Worm (Caenorhabditis elegans) whole organism, young adult: ENCODE data around the gene math-33.
A peak's percentile ranks its signal among the peaks of the same experiment; 100 is the strongest.

Experiments used
- C17E4.6 ChIP-seq: fragments of 200-800 bp; sonication (Bioruptor generic); IDR thresholded peaks from 2 replicates; pipeline ENCODE4 v1.3.6; 2022; ENCODE audit warnings: missing genetic modification reagents, missing genetic modification characterization, missing compliant biosample characterization
- D2030.7 ChIP-seq: fragments of 200-800 bp; sonication (Bioruptor generic); IDR thresholded peaks from 2 replicates; pipeline ENCODE4 v1.3.6; 2022; ENCODE audit warnings: missing genetic modification reagents, missing genetic modification characterization, missing compliant biosample characterization
- F22D6.2 ChIP-seq: sonication (generic microtip); optimal IDR thresholded peaks from 2 replicates; lab custom pipeline; 2016; ENCODE audit warnings: mild to moderate bottlenecking, missing genetic modification characterization, missing compliant biosample characterization
- F23B12.7 ChIP-seq: sonication (generic microtip); optimal IDR thresholded peaks from 2 replicates; lab custom pipeline; 2017; ENCODE audit warnings: missing genetic modification characterization, mild to moderate bottlenecking, missing compliant biosample characterization, antibody characterized with exemption, moderate library complexity; ENCODE audit not compliant: insufficient read depth
- F33H1.4 ChIP-seq: fragments of 200-800 bp; sonication (Bioruptor generic); IDR thresholded peaks from 2 replicates; pipeline ENCODE4 v1.3.6; 2022; ENCODE audit warnings: missing genetic modification reagents, missing genetic modification characterization, missing compliant biosample characterization
- F39B2.1 ChIP-seq: fragments of 200-800 bp; sonication (Bioruptor generic); IDR thresholded peaks from 2 replicates; pipeline ENCODE4 v1.3.6; 2022; ENCODE audit warnings: missing genetic modification reagents, missing genetic modification characterization, missing compliant biosample characterization
- F57C9.4 ChIP-seq: sonication (generic microtip); optimal IDR thresholded peaks from 2 replicates; lab custom pipeline; 2017; ENCODE audit warnings: mild to moderate bottlenecking, missing genetic modification characterization, missing compliant biosample characterization
- K11D2.4 ChIP-seq: fragments of 200-800 bp; sonication (Bioruptor generic); IDR thresholded peaks from 2 replicates; pipeline ENCODE4 v1.3.6; 2022; ENCODE audit warnings: missing genetic modification reagents, missing genetic modification characterization, missing compliant biosample characterization
- Y95B8A.8 ChIP-seq: fragments of 200-800 bp; sonication (Bioruptor generic); IDR thresholded peaks from 2 replicates; pipeline ENCODE4 v1.3.6; 2022; ENCODE audit warnings: missing genetic modification reagents, missing genetic modification characterization, missing compliant biosample characterization
- aptf-2 ChIP-seq: fragments of 200-800 bp; sonication (Bioruptor generic); conservative IDR thresholded peaks from 2 replicates; pipeline ENCODE4 v1.3.6; 2022; ENCODE audit warnings: missing genetic modification reagents, missing genetic modification characterization, missing compliant biosample characterization
- attf-5 ChIP-seq: fragments of 200-800 bp; sonication (Bioruptor generic); optimal IDR thresholded peaks from 2 replicates; lab custom pipeline; 2018; ENCODE audit warnings: mild to moderate bottlenecking, missing genetic modification characterization, missing compliant biosample characterization
- attf-6 ChIP-seq: fragments of 200-800 bp; sonication (Bioruptor generic); IDR thresholded peaks from 2 replicates; pipeline ENCODE4 v1.3.6; 2022; ENCODE audit warnings: missing genetic modification reagents, missing genetic modification characterization, missing compliant biosample characterization
- bed-2 ChIP-seq: fragments of 200-800 bp; sonication (Bioruptor generic); IDR thresholded peaks from 2 replicates; pipeline ENCODE4 v1.3.6; 2022; ENCODE audit warnings: missing genetic modification reagents, missing genetic modification characterization, missing compliant biosample characterization
- cebp-2 ChIP-seq: fragments of 200-800 bp; sonication (Bioruptor generic); IDR thresholded peaks from 2 replicates; pipeline ENCODE4 v1.3.6; 2022; ENCODE audit warnings: missing genetic modification characterization, missing compliant biosample characterization
- ceh-100 ChIP-seq: fragments of 200-800 bp; sonication (Bioruptor generic); IDR thresholded peaks from 2 replicates; pipeline ENCODE4 v1.3.6; 2022; ENCODE audit warnings: missing genetic modification reagents, missing genetic modification characterization, missing compliant biosample characterization
- ceh-27 ChIP-seq: fragments of 200-800 bp; sonication (Bioruptor generic); optimal IDR thresholded peaks from 2 replicates; lab custom pipeline; 2018; ENCODE audit warnings: mild to moderate bottlenecking, missing genetic modification characterization, moderate library complexity, missing compliant biosample characterization
- ceh-91 ChIP-seq: fragments of 200-800 bp; sonication (Bioruptor generic); IDR thresholded peaks from 2 replicates; pipeline ENCODE4 v1.3.6; 2022; ENCODE audit warnings: missing genetic modification reagents, missing genetic modification characterization, missing compliant biosample characterization
- die-1 ChIP-seq: sonication (generic microtip); optimal IDR thresholded peaks from 2 replicates; lab custom pipeline; 2016; ENCODE audit warnings: missing genotype, mild to moderate bottlenecking, missing genetic modification characterization, missing compliant biosample characterization
- efl-1 ChIP-seq: fragments of 150-350 bp; optimal IDR thresholded peaks from 2 replicates; lab custom pipeline; 2014; ENCODE audit warnings: missing biosample characterization, missing genetic modification reagents, missing genetic modification characterization
- egrh-3 ChIP-seq: fragments of 200-800 bp; sonication (Bioruptor generic); IDR thresholded peaks from 2 replicates; pipeline ENCODE4 v1.3.6; 2022; ENCODE audit warnings: missing genetic modification reagents, missing genetic modification characterization, missing compliant biosample characterization
- hlh-12 ChIP-seq: sonication (generic microtip); optimal IDR thresholded peaks from 2 replicates; lab custom pipeline; 2016; ENCODE audit warnings: missing genetic modification characterization, missing compliant biosample characterization
- hmg-1.2 ChIP-seq: fragments of 200-800 bp; sonication (Bioruptor generic); IDR thresholded peaks from 2 replicates; pipeline ENCODE4 v1.3.6; 2022; ENCODE audit warnings: missing genetic modification reagents, missing genetic modification characterization, missing compliant biosample characterization
- hrde-1 ChIP-seq: sonication (generic microtip); optimal IDR thresholded peaks from 2 replicates; lab custom pipeline; 2016; ENCODE audit warnings: missing genetic modification characterization, mild to moderate bottlenecking, missing compliant biosample characterization, moderate library complexity, missing genotype, missing genetic modification reagents, borderline replicate concordance
- let-607 ChIP-seq, 2 experiments: fragments of 200-800 bp in 1 of 2; sonication (Bioruptor generic) in 1 of 2; sonication (generic microtip) in 1 of 2; optimal IDR thresholded peaks; 2 replicates each; lab custom pipeline; 2016 to 2018; ENCODE audit warnings: mild to moderate bottlenecking in 2 of 2, missing compliant biosample characterization in 2 of 2, missing genetic modification characterization in 2 of 2, moderate library complexity in 2 of 2, missing genotype in 1 of 2
- lin-35 ChIP-seq, 3 experiments: fragments of 150-350 bp in 2 of 3; sonication (generic microtip) in 1 of 3; optimal IDR thresholded peaks; 2 replicates each; lab custom pipeline; 2014 to 2018; ENCODE audit warnings: missing biosample characterization in 3 of 3, missing genetic modification characterization in 3 of 3, missing genetic modification reagents in 3 of 3
- lin-40 ChIP-seq: sonication (generic microtip); optimal IDR thresholded peaks from 2 replicates; lab custom pipeline; 2016; ENCODE audit warnings: missing genetic modification characterization, mild to moderate bottlenecking, missing compliant biosample characterization, missing genotype, missing genetic modification reagents
- lin-54 ChIP-seq: fragments of 200-800 bp; sonication (Bioruptor generic); optimal IDR thresholded peaks from 2 replicates; lab custom pipeline; 2018; ENCODE audit warnings: mild to moderate bottlenecking, missing genetic modification characterization, missing compliant biosample characterization
- lir-1 ChIP-seq: fragments of 200-800 bp; sonication (Bioruptor generic); conservative IDR thresholded peaks from 2 replicates; pipeline ENCODE4 v1.3.6; 2022; ENCODE audit warnings: missing genetic modification reagents, missing genetic modification characterization, missing compliant biosample characterization
- lsl-1 ChIP-seq: fragments of 200-800 bp; sonication (Bioruptor generic); optimal IDR thresholded peaks from 2 replicates; lab custom pipeline; 2018; ENCODE audit warnings: mild to moderate bottlenecking, missing genetic modification characterization, moderate library complexity, missing compliant biosample characterization
- madf-3 ChIP-seq: fragments of 200-800 bp; sonication (Bioruptor generic); IDR thresholded peaks from 2 replicates; pipeline ENCODE4 v1.3.6; 2022; ENCODE audit warnings: missing genetic modification reagents, missing genetic modification characterization, missing compliant biosample characterization
- madf-6 ChIP-seq: fragments of 200-800 bp; sonication (Bioruptor generic); IDR thresholded peaks from 2 replicates; pipeline ENCODE4 v1.3.6; 2022; ENCODE audit warnings: missing genetic modification reagents, missing genetic modification characterization, missing compliant biosample characterization
- nhr-80 ChIP-seq: sonication (generic microtip); optimal IDR thresholded peaks from 2 replicates; lab custom pipeline; 2016; ENCODE audit warnings: missing genetic modification characterization, missing compliant biosample characterization
- pbrm-1 ChIP-seq: fragments of 200-800 bp; sonication (Bioruptor generic); IDR thresholded peaks from 2 replicates; pipeline ENCODE4 v1.3.6; 2022; ENCODE audit warnings: missing genetic modification reagents, missing genetic modification characterization, missing compliant biosample characterization
- rcor-1 ChIP-seq: fragments of 200-800 bp; sonication (Bioruptor generic); IDR thresholded peaks from 2 replicates; pipeline ENCODE4 v1.3.6; 2022; ENCODE audit warnings: missing genetic modification reagents, missing genetic modification characterization, missing compliant biosample characterization
- rpc-1 ChIP-seq, 2 experiments: fragments of 150-350 bp in 1 of 2; sonication (generic microtip) in 1 of 2; optimal IDR thresholded peaks; 2 replicates each; lab custom pipeline; 2014 to 2018; ENCODE audit warnings: missing biosample characterization in 1 of 2, missing genetic modification characterization in 1 of 2, missing genetic modification reagents in 1 of 2, missing genotype in 1 of 2
- snpc-1.3 ChIP-seq: sonication (generic microtip); optimal IDR thresholded peaks from 2 replicates; lab custom pipeline; 2017; ENCODE audit warnings: missing genetic modification characterization, mild to moderate bottlenecking, missing compliant biosample characterization, antibody characterized with exemption, moderate library complexity, missing genotype, missing genetic modification reagents; ENCODE audit not compliant: insufficient read depth
- snpc-3.4 ChIP-seq: sonication (generic microtip); optimal IDR thresholded peaks from 2 replicates; lab custom pipeline; 2017; ENCODE audit warnings: missing genetic modification characterization, mild to moderate bottlenecking, missing compliant biosample characterization, antibody characterized with exemption, moderate library complexity, missing genotype, missing genetic modification reagents
- snpc-4 ChIP-seq, 5 experiments: fragments of 150-350 bp in 1 of 5; sonication (generic microtip) in 4 of 5; optimal IDR thresholded peaks; 2 replicates each; lab custom pipeline; 2014 to 2018; ENCODE audit warnings: missing genetic modification characterization in 5 of 5, missing biosample characterization in 3 of 5, antibody characterized with exemption in 2 of 5, mild to moderate bottlenecking in 2 of 5, missing compliant biosample characterization in 2 of 5, missing genotype in 2 of 5, moderate library complexity in 2 of 5, missing genetic modification reagents in 1 of 5
- tbp1 ChIP-seq: fragments of 200-800 bp; sonication (Bioruptor generic); optimal IDR thresholded peaks from 2 replicates; lab custom pipeline; 2018; ENCODE audit warnings: mild to moderate bottlenecking, missing genetic modification characterization, missing compliant biosample characterization
- tbx-9 ChIP-seq: sonication (generic microtip); optimal IDR thresholded peaks from 2 replicates; lab custom pipeline; 2016; ENCODE audit warnings: borderline replicate concordance, missing genetic modification characterization, inconsistent platforms, missing compliant biosample characterization
- tlf-1 ChIP-seq: fragments of 200-800 bp; sonication (Bioruptor generic); optimal IDR thresholded peaks from 2 replicates; lab custom pipeline; 2018; ENCODE audit warnings: mild to moderate bottlenecking, missing genetic modification characterization, missing compliant biosample characterization
- unc-130 ChIP-seq: sonication (generic microtip); optimal IDR thresholded peaks from 2 replicates; lab custom pipeline; 2016; ENCODE audit warnings: missing genetic modification reagents, missing genetic modification characterization, missing compliant biosample characterization
- zfh-2 ChIP-seq: fragments of 200-800 bp; sonication (Bioruptor generic); conservative IDR thresholded peaks from 2 replicates; pipeline ENCODE4 v1.3.6; 2022; ENCODE audit warnings: missing genetic modification reagents, missing genetic modification characterization, missing compliant biosample characterization
- ztf-18 ChIP-seq: sonication (generic microtip); optimal IDR thresholded peaks from 2 replicates; lab custom pipeline; 2016; ENCODE audit warnings: missing genotype, mild to moderate bottlenecking, missing genetic modification characterization, missing compliant biosample characterization
- ztf-28 ChIP-seq: fragments of 200-800 bp; sonication (Bioruptor generic); IDR thresholded peaks from 2 replicates; pipeline ENCODE4 v1.3.6; 2022; ENCODE audit warnings: missing genetic modification reagents, missing genetic modification characterization, missing compliant biosample characterization

math-33 gene

ce11 chrV:11078104-11078724, 35.5 kb upstream of the math-33 start, which contains the start of gene act-2:
Gene act-2 (minus strand): TSS chrV:11078154.
- TF ChIP-seq D2030.7 (GFP tag; lab: Robert Waterston, UW) (peak; percentile 91), nhr-80 (tag; lab: Kevin White, UChicago) (peak; percentile 42), snpc-4 (GFP tag; optimal IDR thresholded peaks at IDR 0.05; lab: Kevin White, UChicago) (no peak), snpc-4 (tag; optimal IDR thresholded peaks at IDR 0.05; lab: Kevin White, UChicago) (peak in 3 of 4 experiments; percentile 17 to 56 (median 55)), bed-2 (GFP tag; lab: Robert Waterston, UW) (no peak), die-1 (tag; lab: Kevin White, UChicago) (no peak), ztf-18 (tag; lab: Kevin White, UChicago) (no peak), rcor-1 (peak; percentile 70), lin-35 (GFP tag; optimal IDR thresholded peaks at IDR 0.05; lab: Kevin White, UChicago) (peak; percentile 54 to 72 (median 65)), madf-3 (GFP tag; lab: Robert Waterston, UW) (peak; percentile 87), let-607 (tag; optimal IDR thresholded peaks at IDR 0.05; lab: Kevin White, UChicago) (no peak), hlh-12 (tag; lab: Kevin White, UChicago) (no peak), F57C9.4 (tag; lab: Kevin White, UChicago) (no peak), hmg-1.2 (GFP tag; lab: Robert Waterston, UW) (peak; percentile 40; the same call in 1 of the 2 replicates), ceh-27 (GFP tag; lab: Kevin White, UChicago) (peak; percentile 67), zfh-2 (GFP tag; lab: Robert Waterston, UW) (no peak), tbx-9 (tag; lab: Kevin White, UChicago) (no peak), unc-130 (peak; percentile 50), snpc-1.3 (peak; percentile 76), F23B12.7 (peak; percentile 22), cebp-2 (GFP tag; lab: Robert Waterston, UW) (no peak), attf-6 (peak; percentile 52; the same call in 1 of the 2 replicates), tbp1 (GFP tag; lab: Kevin White, UChicago) (peak; percentile 53), C17E4.6 (GFP tag; lab: Robert Waterston, UW) (peak; percentile 76), pbrm-1 (GFP tag; lab: Robert Waterston, UW) (peak; percentile 85), lsl-1 (GFP tag; lab: Kevin White, UChicago) (peak; percentile 55), rpc-1 (optimal IDR thresholded peaks at IDR 0.05; lab: Kevin White, UChicago) (peak; percentile 8), rpc-1 (tag; optimal IDR thresholded peaks at IDR 0.05; lab: Kevin White, UChicago) (no peak), ceh-100 (GFP tag; lab: Robert Waterston, UW) (peak; percentile 64), tlf-1 (GFP tag; lab: Kevin White, UChicago) (peak; percentile 55), aptf-2 (GFP tag; lab: Robert Waterston, UW) (0 out of 2 replicates have a peak, but pooled peaks have one; percentile 46), Y95B8A.8 (GFP tag; lab: Robert Waterston, UW) (peak; percentile 74), K11D2.4 (GFP tag; lab: Robert Waterston, UW) (0 out of 2 replicates have a peak, but pooled peaks have one; percentile 33), lin-40 (peak; percentile 38), egrh-3 (GFP tag; lab: Robert Waterston, UW) (peak; percentile 44; the same call in 1 of the 2 replicates), ceh-91 (GFP tag; lab: Robert Waterston, UW) (peak; percentile 86), lin-54 (GFP tag; lab: Kevin White, UChicago) (peak; percentile 93), F39B2.1 (GFP tag; lab: Robert Waterston, UW) (no peak), lir-1 (GFP tag; lab: Robert Waterston, UW) (peak; percentile 59; the same call in 1 of the 2 replicates), snpc-3.4 (tag; lab: Kevin White, UChicago) (peak; percentile 83), hrde-1 (tag; lab: Kevin White, UChicago) (peak; percentile 38), madf-6 (GFP tag; lab: Robert Waterston, UW) (peak; percentile 95), ztf-28 (0 out of 2 replicates have a peak, but pooled peaks have one; percentile 54), F22D6.2 (tag; lab: Kevin White, UChicago) (no peak), F33H1.4 (peak; percentile 69), attf-5 (peak; percentile 62), efl-1 (GFP tag; lab: Kevin White, UChicago) (peak; percentile 96)
